Worm (Caenorhabditis elegans): ENCODE measurements around the gene T19H12.15.

ce11 chrV:4922024-4922423, 42.9 kb upstream of the T19H12.15 start, which contains the start of gene srh-22:
- TF ChIP-seq attf-6 (GFP tag; IDR thresholded peaks at IDR 0.05) (no peak), ztf-3 (GFP tag; optimal IDR thresholded peaks at IDR 0.05) (no peak), ets-4 (GFP tag; optimal IDR thresholded peaks at IDR 0.05) (no peak), lin-35 (GFP tag; optimal IDR thresholded peaks at IDR 0.05) (no peak), him-1 (tag; optimal IDR thresholded peaks at IDR 0.05) (no peak)
